Worm (Caenorhabditis elegans) whole organism, L4 larva: ENCODE results near the gene ceh-14.

Experiments
- D1046.2 ChIP-seq: fragments of 200-800 bp; sonication (Bioruptor generic); IDR thresholded peaks from 2 replicates; pipeline ENCODE4 v1.3.6; 2022; ENCODE audit warnings: missing genetic modification characterization, missing compliant biosample characterization
- F49E8.2 ChIP-seq: sonication (generic microtip); optimal IDR thresholded peaks from 2 replicates; lab custom pipeline; 2016; ENCODE audit warnings: missing compliant biosample characterization, mild to moderate bottlenecking, missing genetic modification characterization, borderline replicate concordance
- T20F7.1 ChIP-seq: fragments of 200-800 bp; sonication (Bioruptor generic); optimal IDR thresholded peaks from 2 replicates; lab custom pipeline; 2018; ENCODE audit warnings: mild to moderate bottlenecking, missing genetic modification characterization, missing compliant biosample characterization
- aha-1 ChIP-seq: fragments of 150-350 bp; peaks from one replicate; lab custom pipeline; 2014; ENCODE audit warnings: missing biosample characterization, missing genetic modification characterization
- ceh-32 ChIP-seq: sonication (generic microtip); optimal IDR thresholded peaks from 2 replicates; lab custom pipeline; 2016; ENCODE audit warnings: mild to moderate bottlenecking, missing genetic modification characterization, missing compliant biosample characterization; ENCODE audit not compliant: poor library complexity
- ces-1 ChIP-seq: fragments of 150-350 bp; sonication (generic microtip); optimal IDR thresholded peaks from 4 replicates; lab custom pipeline; 2014; ENCODE audit warnings: missing biosample characterization, missing genetic modification reagents, missing genetic modification characterization
- ctbp-1 ChIP-seq: fragments of 200-800 bp; sonication (Bioruptor generic); IDR thresholded peaks from 2 replicates; pipeline ENCODE4 v1.3.6; 2022; ENCODE audit warnings: missing genetic modification reagents, missing genetic modification characterization, missing compliant biosample characterization
- daf-12 ChIP-seq: fragments of 150-350 bp; optimal IDR thresholded peaks from 2 replicates; lab custom pipeline; 2014; ENCODE audit warnings: missing biosample characterization, missing genetic modification reagents, missing genetic modification characterization
- daf-8 ChIP-seq: fragments of 200-800 bp; sonication (Bioruptor generic); IDR thresholded peaks from 2 replicates; pipeline ENCODE4 v1.3.6; 2022; ENCODE audit warnings: missing genetic modification characterization, missing compliant biosample characterization
- dmd-6 ChIP-seq: fragments of 200-800 bp; sonication (Bioruptor generic); IDR thresholded peaks from 2 replicates; pipeline ENCODE4 v1.3.6; 2022; ENCODE audit warnings: missing genetic modification reagents, missing genetic modification characterization, missing compliant biosample characterization
- dve-1 ChIP-seq: sonication (generic microtip); optimal IDR thresholded peaks from 2 replicates; lab custom pipeline; 2017; ENCODE audit warnings: antibody characterized with exemption, mild to moderate bottlenecking, missing genetic modification characterization, missing compliant biosample characterization; ENCODE audit not compliant: insufficient read depth
- egl-43 ChIP-seq: fragments of 200-800 bp; sonication (Bioruptor generic); IDR thresholded peaks from 2 replicates; pipeline ENCODE4 v1.3.6; 2022; ENCODE audit warnings: missing genetic modification reagents, missing genetic modification characterization, missing compliant biosample characterization
- hlh-11 ChIP-seq: fragments of 200-800 bp; sonication (Bioruptor generic); optimal IDR thresholded peaks from 2 replicates; lab custom pipeline; 2018; ENCODE audit warnings: mild to moderate bottlenecking, missing genetic modification characterization, missing compliant biosample characterization
- lim-7 ChIP-seq: fragments of 200-800 bp; sonication (Bioruptor generic); IDR thresholded peaks from 2 replicates; pipeline ENCODE4 v1.3.6; 2022; ENCODE audit warnings: missing genetic modification characterization, missing compliant biosample characterization
- lin-13 ChIP-seq: fragments of 150-350 bp; optimal IDR thresholded peaks from 2 replicates; lab custom pipeline; 2014; ENCODE audit warnings: missing biosample characterization, missing genetic modification reagents, missing genetic modification characterization
- lin-39 ChIP-seq: fragments of 150-350 bp; optimal IDR thresholded peaks from 2 replicates; lab custom pipeline; 2014; ENCODE audit warnings: missing biosample characterization, missing genetic modification reagents, missing genetic modification characterization
- lsy-2 ChIP-seq, 2 experiments: fragments of 150-350 bp in 1 of 2; sonication (generic microtip) in 1 of 2; optimal IDR thresholded peaks; 2 replicates each; lab custom pipeline; 2014 to 2017; ENCODE audit warnings: missing biosample characterization in 2 of 2, missing genetic modification characterization in 2 of 2
- mes-2 ChIP-seq: sonication (generic microtip); optimal IDR thresholded peaks from 2 replicates; lab custom pipeline; 2016; ENCODE audit warnings: missing genotype, mild to moderate bottlenecking, missing genetic modification characterization, missing compliant biosample characterization; ENCODE audit not compliant: poor library complexity, severe bottlenecking
- mxl-2 ChIP-seq: fragments of 200-800 bp; sonication (Bioruptor generic); conservative IDR thresholded peaks from 2 replicates; pipeline ENCODE4 v1.3.6; 2022; ENCODE audit warnings: missing genetic modification reagents, missing genetic modification characterization, missing compliant biosample characterization
- mxl-3 ChIP-seq: fragments of 200-800 bp; sonication (Bioruptor generic); optimal IDR thresholded peaks from 2 replicates; lab custom pipeline; 2018; ENCODE audit warnings: mild to moderate bottlenecking, missing genetic modification characterization, missing compliant biosample characterization
- nhr-10 ChIP-seq: fragments of 150-350 bp; optimal IDR thresholded peaks from 2 replicates; lab custom pipeline; 2014; ENCODE audit warnings: missing biosample characterization, missing genetic modification characterization
- nhr-28 ChIP-seq: fragments of 150-350 bp; optimal IDR thresholded peaks from 2 replicates; lab custom pipeline; 2014; ENCODE audit warnings: missing biosample characterization, missing genetic modification characterization
- nhr-6 ChIP-seq: fragments of 150-350 bp; optimal IDR thresholded peaks from 2 replicates; lab custom pipeline; 2014; ENCODE audit warnings: missing biosample characterization, missing genetic modification characterization
- saeg-2 ChIP-seq: fragments of 200-800 bp; sonication (Bioruptor generic); IDR thresholded peaks from 2 replicates; pipeline ENCODE4 v1.3.6; 2022; ENCODE audit warnings: missing genetic modification reagents, missing genetic modification characterization, missing compliant biosample characterization
- skn-1 ChIP-seq: fragments of 150-350 bp; optimal IDR thresholded peaks from 2 replicates; lab custom pipeline; 2014; ENCODE audit warnings: missing biosample characterization, missing genetic modification characterization
- snpc-1.2 ChIP-seq: fragments of 200-800 bp; sonication (Bioruptor generic); IDR thresholded peaks from 2 replicates; pipeline ENCODE4 v1.3.6; 2022; ENCODE audit warnings: missing genetic modification reagents, missing genetic modification characterization, missing compliant biosample characterization
- snpc-4 ChIP-seq: fragments of 150-350 bp; optimal IDR thresholded peaks from 2 replicates; lab custom pipeline; 2014; ENCODE audit warnings: missing biosample characterization, missing genetic modification characterization
- spr-3 ChIP-seq: fragments of 200-800 bp; sonication (Bioruptor generic); optimal IDR thresholded peaks from 2 replicates; lab custom pipeline; 2018; ENCODE audit warnings: mild to moderate bottlenecking, missing genetic modification characterization, missing compliant biosample characterization
- unc-39 ChIP-seq: sonication (generic microtip); optimal IDR thresholded peaks from 2 replicates; lab custom pipeline; 2017; ENCODE audit warnings: missing biosample characterization, missing genetic modification characterization
- vab-7 ChIP-seq: fragments of 200-800 bp; sonication (Bioruptor generic); IDR thresholded peaks from 2 replicates; pipeline ENCODE4 v1.3.6; 2022; ENCODE audit warnings: missing genetic modification reagents, missing genetic modification characterization, missing compliant biosample characterization
- zag-1 ChIP-seq: fragments of 150-350 bp; optimal IDR thresholded peaks from 2 replicates; lab custom pipeline; 2014; ENCODE audit warnings: missing biosample characterization, missing genetic modification characterization
- zip-11 ChIP-seq: fragments of 200-800 bp; sonication (Bioruptor generic); IDR thresholded peaks from 2 replicates; pipeline ENCODE4 v1.3.6; 2022; ENCODE audit warnings: missing genetic modification characterization, missing compliant biosample characterization
- zip-2 ChIP-seq: fragments of 150-350 bp; optimal IDR thresholded peaks from 2 replicates; lab custom pipeline; 2014; ENCODE audit warnings: missing biosample characterization, missing genetic modification characterization
- ztf-11 ChIP-seq: fragments of 150-350 bp; optimal IDR thresholded peaks from 2 replicates; lab custom pipeline; 2014; ENCODE audit warnings: missing biosample characterization, missing genetic modification characterization

The ceh-14 gene

ce11 chrX:7558928-7559455 is 26.5 kb upstream of the ceh-14 start, which contains the start of the genes PDB1.1 and F08C6.5 (continued):
- TF ChIP-seq dmd-6 (GFP tag; lab: Robert Waterston, UW) (peak; percentile 68), zag-1 (tag; lab: Kevin White, UChicago) (no peak), saeg-2 (GFP tag; lab: Robert Waterston, UW) (no peak), lim-7 (GFP tag; lab: Robert Waterston, UW) (no peak), F49E8.2 (tag; lab: Kevin White, UChicago) (no peak), unc-39 (tag; lab: Kevin White, UChicago) (no peak), lsy-2 (tag; optimal IDR thresholded peaks at IDR 0.05; lab: Kevin White, UChicago) (no peak), zip-11 (GFP tag; lab: Robert Waterston, UW) (no peak), nhr-10 (tag; lab: Kevin White, UChicago) (no peak), lin-39 (tag; lab: Kevin White, UChicago) (no peak), hlh-11 (tag; lab: Kevin White, UChicago) (peak; percentile 55), ces-1 (no peak), mes-2 (tag; lab: Kevin White, UChicago) (no peak), snpc-4 (tag; lab: Kevin White, UChicago) (no peak), daf-12 (tag; lab: Kevin White, UChicago) (no peak), ceh-32 (tag; lab: Kevin White, UChicago) (no peak), daf-8 (GFP tag; lab: Robert Waterston, UW) (no peak), ztf-11 (tag; lab: Kevin White, UChicago) (no peak), nhr-6 (tag; lab: Kevin White, UChicago) (no peak)
- TF ChIP-seq, all 104 proteins: peak for 10

ce11 chrX:7554326-7554725 is 21.8 kb upstream of the ceh-14 start, which contains the start of gene F46C8.8:
Gene F46C8.8, minus strand, starts transcription at chrX:7554426.
- TF ChIP-seq lin-39 (tag; lab: Kevin White, UChicago) (no peak), snpc-1.2 (GFP tag; lab: Robert Waterston, UW) (no peak), spr-3 (no peak), T20F7.1 (no peak), D1046.2 (GFP tag; lab: Robert Waterston, UW) (no peak), nhr-28 (tag; lab: Kevin White, UChicago) (peak; percentile 4), aha-1 (tag; lab: Kevin White, UChicago) (no peak), vab-7 (GFP tag; lab: Robert Waterston, UW) (no peak)

ce11 chrX:7553331-7553730 is 20.8 kb upstream of the ceh-14 start:
- no peak for TF ChIP-seq egl-43 (GFP tag; lab: Robert Waterston, UW)
- TF ChIP-seq lsy-2 (tag; optimal IDR thresholded peaks at IDR 0.05; lab: Kevin White, UChicago): no peak
- no peak for TF ChIP-seq ctbp-1 (GFP tag; lab: Robert Waterston, UW)
- no peak for TF ChIP-seq lin-13
- no peak for TF ChIP-seq nhr-10 (tag; lab: Kevin White, UChicago)
- TF ChIP-seq dve-1 (tag; lab: Kevin White, UChicago): no peak
- no peak for TF ChIP-seq spr-3

- TF ChIP-seq zip-2 (tag; lab: Kevin White, UChicago): no peak
- peak; percentile 3 for TF ChIP-seq mxl-3
- no peak for TF ChIP-seq mxl-2 (GFP tag; lab: Robert Waterston, UW)
- TF ChIP-seq nhr-28 (tag; lab: Kevin White, UChicago): no peak
- no peak for TF ChIP-seq skn-1 (tag; lab: Kevin White, UChicago)
These were observed 17.9 kb upstream of the ceh-14 start for ce11 chrX:7550452-7550851.
